Worm (Caenorhabditis elegans) whole organism, L4/young adult: ENCODE measurements around the gene col-3.

ENCODE experiments used
- W03F9.2 ChIP-seq: fragments of 150-350 bp; optimal IDR thresholded peaks from 2 replicates; lab custom pipeline; 2014; ENCODE audit warnings: missing biosample characterization, missing genetic modification characterization
- dao-5 ChIP-seq: sonication (generic microtip); optimal IDR thresholded peaks from 2 replicates; lab custom pipeline; 2016; ENCODE audit warnings: missing genotype, missing genetic modification characterization, moderate library complexity, missing compliant biosample characterization
- him-1 ChIP-seq: sonication (generic microtip); optimal IDR thresholded peaks from 2 replicates; lab custom pipeline; 2016; ENCODE audit warnings: missing genotype, missing genetic modification reagents, missing genetic modification characterization, missing compliant biosample characterization

DNA sequence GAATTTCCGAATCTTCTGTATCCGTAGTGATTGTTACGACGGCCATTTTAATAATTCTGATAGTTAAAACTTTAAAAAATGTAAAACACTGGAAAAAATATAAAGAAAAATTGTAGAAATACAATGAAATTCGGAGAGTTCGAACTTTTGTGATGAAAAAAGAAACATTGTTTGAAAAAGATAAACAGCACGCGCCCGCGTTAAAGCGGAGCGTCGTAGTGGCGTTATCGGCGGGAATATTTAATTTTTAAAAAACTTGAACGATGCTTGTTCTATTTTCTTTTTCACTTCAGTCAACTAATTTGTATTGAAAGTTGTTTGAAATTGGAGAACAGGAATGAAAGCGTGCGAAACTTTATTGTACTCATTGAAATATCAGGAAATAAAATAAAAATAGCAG, 45.0 kb downstream of the col-3 start, which contains the start of gene npp-23:
- no peak for TF ChIP-seq W03F9.2 (tag; lab: Kevin White, UChicago)
- no peak for TF ChIP-seq him-1 (tag; lab: Kevin White, UChicago)
- no peak for TF ChIP-seq dao-5 (tag; lab: Kevin White, UChicago)
